Fruit fly (Drosophila melanogaster): ENCODE measurements around the gene Cyp6d5.
A peak's percentile ranks its signal among the peaks of the same experiment; 100 is the strongest.

The Cyp6d5 gene

DNA sequence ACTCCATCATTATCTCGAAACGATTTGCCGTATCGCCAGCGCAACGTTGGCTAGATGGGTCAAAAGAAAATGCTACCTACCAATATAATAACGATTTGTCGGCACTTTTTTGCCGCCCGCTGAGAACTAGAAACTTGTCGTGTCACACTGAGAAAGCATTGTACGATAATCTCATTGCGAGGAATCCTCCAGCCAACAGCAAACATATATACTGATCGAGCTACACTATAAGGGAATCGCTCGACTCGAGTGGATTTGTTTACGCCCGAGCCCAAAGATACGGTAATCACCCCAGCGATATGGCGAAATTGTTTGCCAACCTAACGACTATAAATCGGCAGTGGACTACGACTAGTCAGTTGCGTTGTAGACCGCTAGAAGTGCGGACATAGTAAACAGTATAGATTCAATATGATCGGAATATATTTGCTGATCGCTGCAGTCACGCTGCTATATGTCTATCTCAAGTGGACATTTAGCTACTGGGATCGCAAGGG, at the start of gene Cyp6d5:
TSS of gene Cyp6d5 (plus strand) at position 356 of the 497 bp plus-strand sequence.
- TF ChIP-seq CG5204 (GFP tag; optimal IDR thresholded peaks at IDR 0.05) (no peak), CG7101 (tag; optimal IDR thresholded peaks at IDR 0.05) (peak; percentile 24), ovo (GFP tag; optimal IDR thresholded peaks at IDR 0.05) (peak; percentile 31), toe (GFP tag; optimal IDR thresholded peaks at IDR 0.05) (no peak), CG1620 (GFP tag; optimal IDR thresholded peaks at IDR 0.05) (no peak), Hr96 (GFP tag; optimal IDR thresholded peaks at IDR 0.05) (no peak), cic (GFP tag; optimal IDR thresholded peaks at IDR 0.05) (peak; percentile 98), CG7045 (GFP tag; optimal IDR thresholded peaks at IDR 0.05) (peak; percentile 18), tj (GFP tag; optimal IDR thresholded peaks at IDR 0.05) (peak; percentile 76), pad (GFP tag; optimal IDR thresholded peaks at IDR 0.05) (no peak), kay (GFP tag; ENCODE audit: borderline replicate concordance) (no peak), Clk (GFP tag; optimal IDR thresholded peaks at IDR 0.05) (no peak), CG11617 (GFP tag; optimal IDR thresholded peaks at IDR 0.05) (no peak), Crg-1 (GFP tag; optimal IDR thresholded peaks at IDR 0.05) (peak; percentile 22), Mnt (GFP tag; optimal IDR thresholded peaks at IDR 0.05) (peak; percentile 69), bab1 (GFP tag; optimal IDR thresholded peaks at IDR 0.05) (no peak), CG12768 (GFP tag; optimal IDR thresholded peaks at IDR 0.05) (peak; percentile 59), CG14711 (tag; optimal IDR thresholded peaks at IDR 0.05) (peak; percentile 3), cnc (optimal IDR thresholded peaks at IDR 0.05) (peak; percentile 71 to 96), CG33017 (tag; optimal IDR thresholded peaks at IDR 0.05) (peak; percentile 39)

DNA sequence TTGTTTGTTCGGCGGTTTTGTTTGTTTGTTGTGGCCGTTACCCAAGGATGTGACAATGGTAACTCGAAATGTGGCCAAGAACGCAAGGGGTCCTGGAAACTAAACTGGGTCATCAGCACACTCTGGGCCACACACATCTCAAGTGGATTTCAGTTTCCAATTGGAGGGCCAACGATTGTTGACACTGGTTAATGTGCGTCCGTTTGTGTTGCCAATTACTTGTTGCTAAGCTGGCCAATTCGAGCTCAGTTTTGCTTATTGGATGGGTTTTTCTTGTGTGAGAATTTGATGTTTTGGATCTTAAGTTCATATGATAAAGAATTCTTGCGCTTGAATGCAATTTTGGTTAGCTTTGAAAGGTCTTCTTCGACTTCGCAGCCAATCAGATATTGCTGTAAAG, 48.1 kb upstream of the Cyp6d5 start:
- TF ChIP-seq cic (GFP tag; optimal IDR thresholded peaks at IDR 0.05) (no peak), toe (GFP tag; optimal IDR thresholded peaks at IDR 0.05) (no peak), bab1 (GFP tag; optimal IDR thresholded peaks at IDR 0.05) (no peak), Crg-1 (GFP tag; optimal IDR thresholded peaks at IDR 0.05) (no peak), cnc (optimal IDR thresholded peaks at IDR 0.05) (no peak), CG1620 (GFP tag; optimal IDR thresholded peaks at IDR 0.05) (no peak), CG12768 (GFP tag; optimal IDR thresholded peaks at IDR 0.05) (no peak), Clk (GFP tag; optimal IDR thresholded peaks at IDR 0.05) (no peak), CG7101 (tag; optimal IDR thresholded peaks at IDR 0.05) (no peak), CG5204 (GFP tag; optimal IDR thresholded peaks at IDR 0.05) (no peak), Hr96 (GFP tag; optimal IDR thresholded peaks at IDR 0.05) (no peak), CG33017 (tag; optimal IDR thresholded peaks at IDR 0.05) (no peak), tj (GFP tag; optimal IDR thresholded peaks at IDR 0.05) (no peak), CG14711 (tag; optimal IDR thresholded peaks at IDR 0.05) (no peak)

DNA sequence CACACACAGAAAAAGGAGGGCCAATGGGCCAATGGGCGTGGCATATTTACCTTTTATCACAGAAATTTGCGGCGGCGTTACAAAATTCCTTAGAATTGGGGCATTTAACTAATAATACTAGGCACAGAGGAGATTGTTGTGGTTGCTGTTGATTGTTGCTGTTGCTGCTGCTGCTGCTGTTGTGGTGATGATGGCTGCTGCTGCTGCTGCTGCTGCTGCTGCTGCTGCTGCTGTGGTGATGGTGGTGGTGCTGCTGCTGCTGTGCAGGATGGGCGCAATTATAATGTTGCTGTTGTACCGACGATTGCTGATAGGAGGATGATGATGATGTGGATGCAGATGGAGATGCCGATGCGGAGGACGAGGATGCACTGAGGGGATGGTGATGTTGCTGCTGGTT, 47.4 kb upstream of the Cyp6d5 start:
- TF ChIP-seq pad (GFP tag; optimal IDR thresholded peaks at IDR 0.05) (no peak), kay (GFP tag; ENCODE audit: borderline replicate concordance) (no peak), CG7101 (tag; optimal IDR thresholded peaks at IDR 0.05) (no peak), Clk (GFP tag; optimal IDR thresholded peaks at IDR 0.05) (no peak), toe (GFP tag; optimal IDR thresholded peaks at IDR 0.05) (no peak), Crg-1 (GFP tag; optimal IDR thresholded peaks at IDR 0.05) (no peak), CG11617 (GFP tag; optimal IDR thresholded peaks at IDR 0.05) (no peak), tj (GFP tag; optimal IDR thresholded peaks at IDR 0.05) (no peak), CG14711 (tag; optimal IDR thresholded peaks at IDR 0.05) (no peak), CG5204 (GFP tag; optimal IDR thresholded peaks at IDR 0.05) (no peak), CG12768 (GFP tag; optimal IDR thresholded peaks at IDR 0.05) (no peak), cnc (optimal IDR thresholded peaks at IDR 0.05) (no peak), CG33017 (tag; optimal IDR thresholded peaks at IDR 0.05) (no peak), bab1 (GFP tag; optimal IDR thresholded peaks at IDR 0.05) (no peak), CG1620 (GFP tag; optimal IDR thresholded peaks at IDR 0.05) (no peak), Mnt (GFP tag; optimal IDR thresholded peaks at IDR 0.05) (no peak), ovo (GFP tag; optimal IDR thresholded peaks at IDR 0.05) (no peak), CG7045 (GFP tag; optimal IDR thresholded peaks at IDR 0.05) (no peak), Hr96 (GFP tag; optimal IDR thresholded peaks at IDR 0.05) (no peak)

DNA sequence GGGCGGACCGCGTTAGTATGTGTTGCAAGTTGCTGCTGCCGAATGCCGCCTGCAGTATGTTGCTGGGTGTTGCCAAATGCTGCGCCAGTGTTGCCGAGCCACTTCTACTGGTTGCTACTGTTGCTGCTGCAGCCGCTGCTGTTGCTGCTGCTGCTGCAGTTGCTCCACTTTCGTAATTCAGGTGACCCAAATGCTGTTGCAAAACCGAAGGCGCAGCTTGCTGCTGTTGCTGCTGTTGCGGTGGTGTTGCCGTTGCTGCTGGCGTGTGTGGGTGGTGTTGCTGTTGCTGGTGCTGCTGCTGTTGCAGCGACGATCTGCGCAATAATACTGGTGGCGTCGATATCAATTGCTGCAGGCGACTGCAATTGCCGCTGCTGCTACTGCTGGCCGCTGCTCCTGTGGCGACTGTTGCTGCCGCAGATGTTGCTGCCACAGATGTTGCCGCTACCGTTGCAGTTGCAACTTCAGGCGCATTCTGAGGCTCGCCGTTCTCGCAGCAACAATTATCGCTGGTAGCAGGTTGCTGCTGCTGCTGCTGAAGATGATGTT, 46.7 kb upstream of the Cyp6d5 start:
- no peak for TF ChIP-seq CG7101 (tag; optimal IDR thresholded peaks at IDR 0.05)

DNA sequence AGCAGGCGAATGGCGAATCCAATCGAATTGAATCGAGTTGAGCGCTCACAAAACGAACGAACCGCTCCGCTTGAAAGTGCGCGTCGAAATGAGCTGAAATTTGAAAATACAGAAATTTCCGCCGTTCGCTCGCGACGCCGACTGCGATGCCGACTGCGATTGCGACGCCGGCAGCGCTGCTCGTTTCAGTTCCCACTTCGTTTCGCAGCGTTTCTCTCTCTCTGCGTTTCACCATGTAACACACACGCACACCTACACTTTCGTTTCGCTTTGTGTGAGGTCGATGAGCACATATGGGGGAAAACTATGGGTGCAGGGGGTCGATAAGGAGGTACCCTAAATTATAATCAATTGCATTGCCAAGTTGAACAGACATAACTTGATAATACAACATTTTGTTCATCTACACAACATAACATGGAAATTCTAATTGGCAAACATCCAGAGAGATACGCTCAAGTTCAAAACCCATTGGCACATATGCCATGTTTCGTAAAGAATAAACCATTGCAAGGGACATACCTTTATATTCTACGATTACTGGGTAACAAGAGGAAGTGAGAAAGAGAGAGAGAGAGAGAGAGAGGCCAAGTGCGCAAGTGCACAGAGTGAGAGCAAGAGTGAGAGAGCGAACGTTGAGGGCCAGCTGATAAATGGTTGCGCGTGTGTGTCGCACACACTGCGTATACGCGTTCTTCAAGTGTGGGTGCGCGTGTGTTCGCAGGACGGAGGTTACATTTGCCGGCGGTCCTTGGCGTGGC, 45.6 kb upstream of the Cyp6d5 start:
- no peak for TF ChIP-seq cnc (optimal IDR thresholded peaks at IDR 0.05)
- TF ChIP-seq bab1 (GFP tag; optimal IDR thresholded peaks at IDR 0.05) = peak; percentile 93
- peak; percentile 91 for TF ChIP-seq toe (GFP tag; optimal IDR thresholded peaks at IDR 0.05)
- peak; percentile 91 for TF ChIP-seq CG33017 (tag; optimal IDR thresholded peaks at IDR 0.05)
- TF ChIP-seq ovo (GFP tag; optimal IDR thresholded peaks at IDR 0.05) = peak; percentile 19
- no peak for TF ChIP-seq kay (GFP tag; ENCODE audit: borderline replicate concordance)
- peak; percentile 87 for TF ChIP-seq CG14711 (tag; optimal IDR thresholded peaks at IDR 0.05)
- TF ChIP-seq CG7045 (GFP tag; optimal IDR thresholded peaks at IDR 0.05) = peak; percentile 91
- TF ChIP-seq tj (GFP tag; optimal IDR thresholded peaks at IDR 0.05) = peak; percentile 79
- TF ChIP-seq CG11617 (GFP tag; optimal IDR thresholded peaks at IDR 0.05) = peak; percentile 94
- peak; percentile 73 for TF ChIP-seq Crg-1 (GFP tag; optimal IDR thresholded peaks at IDR 0.05)
- peak; percentile 94 for TF ChIP-seq cic (GFP tag; optimal IDR thresholded peaks at IDR 0.05)
- TF ChIP-seq CG5204 (GFP tag; optimal IDR thresholded peaks at IDR 0.05) = peak; percentile 91
- peak; percentile 84 for TF ChIP-seq pad (GFP tag; optimal IDR thresholded peaks at IDR 0.05)
- peak; percentile 95 for TF ChIP-seq Hr96 (GFP tag; optimal IDR thresholded peaks at IDR 0.05)
- TF ChIP-seq Mnt (GFP tag; optimal IDR thresholded peaks at IDR 0.05) = peak; percentile 87
- TF ChIP-seq Clk (GFP tag; optimal IDR thresholded peaks at IDR 0.05) = peak; percentile 91
- peak; percentile 92 for TF ChIP-seq CG7101 (tag; optimal IDR thresholded peaks at IDR 0.05)
- peak; percentile 95 for TF ChIP-seq CG12768 (GFP tag; optimal IDR thresholded peaks at IDR 0.05)
- TF ChIP-seq CG1620 (GFP tag; optimal IDR thresholded peaks at IDR 0.05) = peak; percentile 78

Measured in whole organism, adult.